Fruit fly (Drosophila melanogaster) whole organism, wandering third instar larva: ENCODE measurements around the gene CG14511.

Experiments used
- CG32264 ChIP-seq: fragments of 200-800 bp; sonication (Bioruptor generic); optimal IDR thresholded peaks from 2 replicates; lab custom pipeline; 2016; ENCODE audit warnings: missing biosample characterization, missing genetic modification characterization
- GATAd ChIP-seq: sonication (Bioruptor generic); optimal IDR thresholded peaks from 2 replicates; lab custom pipeline; 2016; ENCODE audit warnings: missing biosample characterization, missing genetic modification characterization
- psq ChIP-seq: fragments of 200-800 bp; sonication (Bioruptor generic); optimal IDR thresholded peaks from 3 replicates; lab custom pipeline; 2017; ENCODE audit warnings: missing biosample characterization, mild to moderate bottlenecking, missing genetic modification characterization, moderate library complexity
- woc ChIP-seq: sonication (Bioruptor generic); optimal IDR thresholded peaks from 2 replicates; lab custom pipeline; 2016; ENCODE audit warnings: missing biosample characterization, mild to moderate bottlenecking, missing genetic modification characterization

DNA sequence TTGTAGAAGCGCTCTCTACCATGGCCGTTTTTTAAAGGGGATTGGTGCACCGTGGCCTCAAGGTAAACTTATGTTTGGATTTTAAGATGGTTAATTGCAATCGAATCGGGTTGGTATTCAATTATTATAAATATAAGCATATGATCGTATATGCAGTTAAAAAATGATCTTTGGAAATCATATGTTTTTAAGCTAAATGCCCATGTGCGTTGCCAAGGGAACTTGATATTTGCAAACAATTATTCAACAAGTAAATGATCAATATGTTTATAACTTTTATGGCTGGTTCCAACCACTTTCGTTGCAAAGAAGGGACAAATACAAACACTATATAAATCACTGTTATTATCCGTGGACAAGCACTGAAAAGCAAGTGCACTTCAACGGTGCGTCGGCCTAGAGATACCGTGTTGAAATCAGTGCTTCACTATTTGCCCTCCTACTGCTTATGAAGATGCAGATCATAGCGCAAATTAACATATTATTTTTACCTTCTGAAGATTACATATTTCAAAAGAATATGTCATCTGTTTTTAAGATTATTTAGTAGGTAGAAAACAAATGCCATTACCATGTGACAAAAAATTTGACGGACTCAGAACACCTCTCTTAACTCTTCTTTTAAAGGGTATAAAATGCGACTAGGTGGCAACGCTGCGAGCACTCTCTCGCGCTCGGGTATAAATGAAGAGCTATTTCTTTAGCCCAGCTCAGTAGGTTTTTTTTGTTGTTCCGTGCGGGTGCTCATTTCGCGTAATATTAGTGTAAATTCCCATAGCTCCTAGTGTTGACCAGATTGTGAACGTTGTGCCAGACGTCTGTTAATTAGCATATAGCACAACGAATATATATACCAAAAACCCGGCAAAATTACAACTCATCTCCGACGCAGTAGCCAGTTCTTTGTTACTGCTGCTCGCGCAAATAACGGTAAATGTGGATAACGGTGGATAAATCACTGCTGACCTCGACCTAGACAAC, 11.0 kb upstream of the CG14511 start, which contains the start of gene rdog:
- TF ChIP-seq psq (GFP tag; lab: Kevin White, UChicago), result peak; percentile 73
- TF ChIP-seq CG32264 (GFP tag; lab: Kevin White, UChicago), result peak; percentile 50
- peak; percentile 34 for TF ChIP-seq GATAd
- peak; percentile 98 for TF ChIP-seq woc (GFP tag; lab: Kevin White, UChicago)
